Worm (Caenorhabditis elegans) whole organism, L1 larva: ENCODE measurements around the gene T14B4.19.

Experiments
- C04F5.9 ChIP-seq: sonication (generic microtip); optimal IDR thresholded peaks from 2 replicates; lab custom pipeline; 2016; ENCODE audit warnings: missing genetic modification characterization, missing compliant biosample characterization
- C16A3.4 ChIP-seq: fragments of 150-350 bp; optimal IDR thresholded peaks from 2 replicates; lab custom pipeline; 2014; ENCODE audit warnings: missing biosample characterization, missing genetic modification characterization
- C34B4.2 ChIP-seq: sonication (generic microtip); optimal IDR thresholded peaks from 2 replicates; lab custom pipeline; 2017; ENCODE audit warnings: mild to moderate bottlenecking, missing genetic modification characterization, missing compliant biosample characterization
- F16B12.6 ChIP-seq: fragments of 150-350 bp; optimal IDR thresholded peaks from 2 replicates; lab custom pipeline; 2014; ENCODE audit warnings: missing biosample characterization, missing genetic modification characterization
- aha-1 ChIP-seq: fragments of 150-350 bp; optimal IDR thresholded peaks from 2 replicates; lab custom pipeline; 2014; ENCODE audit warnings: missing biosample characterization, missing genetic modification characterization
- alr-1 ChIP-seq: fragments of 200-800 bp; sonication (Bioruptor generic); optimal IDR thresholded peaks from 2 replicates; lab custom pipeline; 2018; ENCODE audit warnings: borderline replicate concordance, mild to moderate bottlenecking, missing genetic modification characterization, missing compliant biosample characterization
- aly-2 ChIP-seq: fragments of 150-350 bp; optimal IDR thresholded peaks from 2 replicates; lab custom pipeline; 2014; ENCODE audit warnings: missing biosample characterization, missing genetic modification characterization
- ceh-8 ChIP-seq: fragments of 200-800 bp; sonication (Bioruptor generic); optimal IDR thresholded peaks from 2 replicates; lab custom pipeline; 2018; ENCODE audit warnings: mild to moderate bottlenecking, missing genetic modification characterization, moderate library complexity, missing compliant biosample characterization
- ceh-88 ChIP-seq: fragments of 200-800 bp; sonication (Bioruptor generic); IDR thresholded peaks from 2 replicates; pipeline ENCODE4 v1.3.6; 2022; ENCODE audit warnings: missing genetic modification characterization, missing compliant biosample characterization
- ces-1 ChIP-seq: fragments of 150-350 bp; optimal IDR thresholded peaks from 2 replicates; lab custom pipeline; 2014; ENCODE audit warnings: missing biosample characterization, missing genetic modification reagents, missing genetic modification characterization
- efl-1 ChIP-seq, 4 experiments: fragments of 150-350 bp; optimal IDR thresholded peaks in 3 of 4; peaks in 1 of 4; 1 replicate in 1 of 4; 2 replicates in 3 of 4; lab custom pipeline; 2014; ENCODE audit warnings: missing biosample characterization in 2 of 4, missing genetic modification characterization in 2 of 4, missing genetic modification reagents in 2 of 4
- egl-13 ChIP-seq: sonication (generic microtip); optimal IDR thresholded peaks from 2 replicates; lab custom pipeline; 2016; ENCODE audit warnings: missing genotype, missing genetic modification reagents, missing genetic modification characterization, missing compliant biosample characterization
- egl-27 ChIP-seq, 2 experiments: fragments of 150-350 bp in 1 of 2; sonication (generic microtip); optimal IDR thresholded peaks; 3 replicates each; lab custom pipeline; 2017 to 2018; ENCODE audit warnings: missing biosample characterization in 2 of 2, missing genetic modification characterization in 2 of 2, missing genetic modification reagents in 2 of 2
- elt-3 ChIP-seq, 6 experiments: fragments of 150-350 bp in 1 of 6; sonication (generic microtip); optimal IDR thresholded peaks; 2 replicates each; lab custom pipeline; 2017 to 2018; ENCODE audit warnings: missing biosample characterization in 6 of 6, missing genetic modification characterization in 6 of 6, inconsistent platforms in 1 of 6
- fkh-10 ChIP-seq: sonication (generic microtip); optimal IDR thresholded peaks from 2 replicates; lab custom pipeline; 2017; ENCODE audit warnings: missing biosample characterization, missing genetic modification reagents, missing genetic modification characterization
- fkh-4 ChIP-seq: sonication (generic microtip); optimal IDR thresholded peaks from 2 replicates; lab custom pipeline; 2016; ENCODE audit warnings: missing compliant biosample characterization, missing genetic modification characterization, borderline replicate concordance
- fkh-8 ChIP-seq: sonication (generic microtip); optimal IDR thresholded peaks from 2 replicates; lab custom pipeline; 2016; ENCODE audit warnings: mild to moderate bottlenecking, missing genetic modification characterization, missing compliant biosample characterization
- fos-1 ChIP-seq: fragments of 150-350 bp; optimal IDR thresholded peaks from 2 replicates; lab custom pipeline; 2014; ENCODE audit warnings: missing biosample characterization, missing genetic modification characterization
- grh-1 ChIP-seq: fragments of 200-800 bp; sonication (Bioruptor generic); IDR thresholded peaks from 2 replicates; pipeline ENCODE4 v1.3.6; 2022; ENCODE audit warnings: missing genetic modification reagents, missing genetic modification characterization, missing compliant biosample characterization
- irx-1 ChIP-seq: sonication (generic microtip); optimal IDR thresholded peaks from 2 replicates; lab custom pipeline; 2016; ENCODE audit warnings: missing genetic modification characterization, missing compliant biosample characterization
- isw-1 ChIP-seq: fragments of 200-800 bp; sonication (Bioruptor generic); IDR thresholded peaks from 2 replicates; pipeline ENCODE4 v1.3.6; 2022; ENCODE audit warnings: missing genetic modification characterization, missing compliant biosample characterization
- lin-13 ChIP-seq: fragments of 150-350 bp; optimal IDR thresholded peaks from 2 replicates; lab custom pipeline; 2014; ENCODE audit warnings: missing biosample characterization, missing genetic modification reagents, missing genetic modification characterization
- lin-14 ChIP-seq: fragments of 200-800 bp; sonication (Bioruptor generic); optimal IDR thresholded peaks from 2 replicates; lab custom pipeline; 2018; ENCODE audit warnings: mild to moderate bottlenecking, missing genetic modification characterization, moderate library complexity, missing compliant biosample characterization
- lin-35 ChIP-seq, 2 experiments: fragments of 150-350 bp; optimal IDR thresholded peaks; 2 replicates each; lab custom pipeline; 2014; ENCODE audit warnings: missing biosample characterization in 2 of 2, missing genetic modification characterization in 2 of 2, missing genetic modification reagents in 2 of 2
- mdl-1 ChIP-seq, 2 experiments: fragments of 150-350 bp; optimal IDR thresholded peaks; 2 replicates each; lab custom pipeline; 2014 to 2017; ENCODE audit warnings: missing biosample characterization in 2 of 2, missing genetic modification characterization in 2 of 2, inconsistent platforms in 1 of 2
- mef-2 ChIP-seq: fragments of 150-350 bp; optimal IDR thresholded peaks from 2 replicates; lab custom pipeline; 2014; ENCODE audit warnings: missing biosample characterization, missing genetic modification characterization
- mep-1 ChIP-seq: fragments of 150-350 bp; optimal IDR thresholded peaks from 2 replicates; lab custom pipeline; 2014; ENCODE audit warnings: missing biosample characterization, missing genetic modification characterization
- nhr-11 ChIP-seq: fragments of 150-350 bp; optimal IDR thresholded peaks from 2 replicates; lab custom pipeline; 2014; ENCODE audit warnings: missing biosample characterization, missing genetic modification characterization
- nhr-12 ChIP-seq: sonication (generic microtip); optimal IDR thresholded peaks from 2 replicates; lab custom pipeline; 2017; ENCODE audit warnings: missing biosample characterization, missing genetic modification characterization
- nhr-237 ChIP-seq: fragments of 150-350 bp; optimal IDR thresholded peaks from 2 replicates; lab custom pipeline; 2014; ENCODE audit warnings: missing biosample characterization, missing genetic modification characterization
- nhr-47 ChIP-seq: sonication (generic microtip); optimal IDR thresholded peaks from 2 replicates; lab custom pipeline; 2016; ENCODE audit warnings: mild to moderate bottlenecking, missing genetic modification characterization, moderate library complexity, missing compliant biosample characterization
- nhr-71 ChIP-seq: sonication (generic microtip); optimal IDR thresholded peaks from 2 replicates; lab custom pipeline; 2016; ENCODE audit warnings: mild to moderate bottlenecking, missing genetic modification characterization, moderate library complexity, missing compliant biosample characterization
- nhr-77 ChIP-seq: fragments of 150-350 bp; optimal IDR thresholded peaks from 2 replicates; lab custom pipeline; 2014; ENCODE audit warnings: missing biosample characterization, missing genetic modification characterization
- nhr-90 ChIP-seq: sonication (generic microtip); optimal IDR thresholded peaks from 2 replicates; lab custom pipeline; 2016; ENCODE audit warnings: mild to moderate bottlenecking, missing genetic modification characterization, missing compliant biosample characterization; ENCODE audit not compliant: poor library complexity
- pag-3 ChIP-seq: sonication (generic microtip); optimal IDR thresholded peaks from 2 replicates; lab custom pipeline; 2017; ENCODE audit warnings: missing genetic modification characterization, mild to moderate bottlenecking, missing compliant biosample characterization, antibody characterized with exemption, borderline replicate concordance; ENCODE audit not compliant: insufficient read depth
- pax-3 ChIP-seq: fragments of 200-800 bp; sonication (Bioruptor generic); optimal IDR thresholded peaks from 2 replicates; lab custom pipeline; 2018; ENCODE audit warnings: mild to moderate bottlenecking, missing genetic modification characterization, moderate library complexity, missing compliant biosample characterization
- rnt-1 ChIP-seq: sonication (generic microtip); optimal IDR thresholded peaks from 2 replicates; lab custom pipeline; 2016; ENCODE audit warnings: mild to moderate bottlenecking, missing genetic modification characterization, moderate library complexity, missing compliant biosample characterization
- skn-1 ChIP-seq: fragments of 150-350 bp; optimal IDR thresholded peaks from 2 replicates; lab custom pipeline; 2014; ENCODE audit warnings: missing biosample characterization, missing genetic modification characterization
- snpc-4 ChIP-seq: fragments of 150-350 bp; optimal IDR thresholded peaks from 2 replicates; lab custom pipeline; 2014; ENCODE audit warnings: missing biosample characterization, missing genetic modification characterization
- snu-23 ChIP-seq: sonication (generic microtip); optimal IDR thresholded peaks from 2 replicates; lab custom pipeline; 2016; ENCODE audit warnings: missing genetic modification characterization, missing compliant biosample characterization
- sptf-1 ChIP-seq: fragments of 150-350 bp; optimal IDR thresholded peaks from 2 replicates; lab custom pipeline; 2014; ENCODE audit warnings: missing biosample characterization, missing genetic modification characterization
- swsn-7 ChIP-seq: sonication (generic microtip); optimal IDR thresholded peaks from 2 replicates; lab custom pipeline; 2016; ENCODE audit warnings: missing genetic modification characterization, missing compliant biosample characterization
- tlp-1 ChIP-seq: fragments of 150-350 bp; optimal IDR thresholded peaks from 2 replicates; lab custom pipeline; 2014; ENCODE audit warnings: missing biosample characterization, missing genetic modification characterization
- unc-130 ChIP-seq: fragments of 150-350 bp; optimal IDR thresholded peaks from 2 replicates; lab custom pipeline; 2017; ENCODE audit warnings: missing biosample characterization, missing genetic modification characterization, inconsistent platforms
- unc-62 ChIP-seq: fragments of 150-350 bp; optimal IDR thresholded peaks from 2 replicates; lab custom pipeline; 2014; ENCODE audit warnings: missing biosample characterization, missing genetic modification reagents, missing genetic modification characterization
- unc-86 ChIP-seq: sonication (generic microtip); optimal IDR thresholded peaks from 2 replicates; lab custom pipeline; 2016; ENCODE audit warnings: missing genetic modification characterization, missing compliant biosample characterization
- unc-98 ChIP-seq: fragments of 200-800 bp; sonication (Bioruptor generic); IDR thresholded peaks from 2 replicates; pipeline ENCODE4 v1.3.6; 2022; ENCODE audit warnings: missing genetic modification characterization, missing compliant biosample characterization
- vab-15 ChIP-seq: sonication (generic microtip); optimal IDR thresholded peaks from 2 replicates; lab custom pipeline; 2017; ENCODE audit warnings: missing genotype, mild to moderate bottlenecking, missing genetic modification characterization, missing compliant biosample characterization
- xbp-1 ChIP-seq: sonication (generic microtip); optimal IDR thresholded peaks from 2 replicates; lab custom pipeline; 2016; ENCODE audit warnings: missing genetic modification characterization, missing compliant biosample characterization
- zag-1 ChIP-seq: fragments of 150-350 bp; optimal IDR thresholded peaks from 2 replicates; lab custom pipeline; 2014; ENCODE audit warnings: missing biosample characterization, missing genetic modification characterization
- zip-4 ChIP-seq: fragments of 200-800 bp; sonication (Bioruptor generic); optimal IDR thresholded peaks from 2 replicates; lab custom pipeline; 2018; ENCODE audit warnings: mild to moderate bottlenecking, missing genetic modification characterization, moderate library complexity, missing compliant biosample characterization
- ztf-11 ChIP-seq, 2 experiments: sonication (generic microtip); optimal IDR thresholded peaks; 2 replicates each; lab custom pipeline; 2016 to 2017; ENCODE audit warnings: missing genetic modification characterization in 2 of 2, missing biosample characterization in 1 of 2, missing compliant biosample characterization in 1 of 2
- ztf-4 ChIP-seq: fragments of 150-350 bp; optimal IDR thresholded peaks from 2 replicates; lab custom pipeline; 2014; ENCODE audit warnings: missing biosample characterization, missing genetic modification characterization

Gene T14B4.19

ce11 chrII:6734674-6735073, 21.9 kb upstream of the T14B4.19 start, which contains the start of gene T14B4.3 (continued):
- no peak for TF ChIP-seq unc-98 (GFP tag; lab: Robert Waterston, UW)
- no peak for TF ChIP-seq pag-3
- peak; percentile 28 for TF ChIP-seq nhr-77
- peak in 1 of 2 experiments; percentile 67 for TF ChIP-seq ztf-11 (tag; optimal IDR thresholded peaks at IDR 0.05; lab: Kevin White, UChicago)
- TF ChIP-seq lin-13: peak; percentile 59
- no peak for TF ChIP-seq mef-2
- no peak for TF ChIP-seq alr-1 (tag; lab: Kevin White, UChicago)
- TF ChIP-seq skn-1 (tag; lab: Kevin White, UChicago): peak; percentile 43
- no peak for TF ChIP-seq unc-62 (GFP tag; lab: Kevin White, UChicago)
- peak; percentile 75 to 82 for TF ChIP-seq efl-1 (optimal IDR thresholded peaks at IDR 0.05; lab: Kevin White, UChicago)
- TF ChIP-seq efl-1 (GFP tag; optimal IDR thresholded peaks at IDR 0.05 in 1 of 2; lab: Kevin White, UChicago): peak; percentile 57 to 96
- peak; percentile 32 for TF ChIP-seq isw-1 (GFP tag; lab: Robert Waterston, UW)
- TF ChIP-seq nhr-47 (tag; lab: Kevin White, UChicago): peak; percentile 61
- TF ChIP-seq zag-1 (tag; lab: Kevin White, UChicago): no peak
- peak; percentile 56 for TF ChIP-seq fkh-8 (tag; lab: Kevin White, UChicago)
- peak; percentile 57 for TF ChIP-seq mep-1
- no peak for TF ChIP-seq ztf-4
- no peak for TF ChIP-seq tlp-1 (tag; lab: Kevin White, UChicago)
- no peak for TF ChIP-seq ceh-8 (GFP tag; lab: Kevin White, UChicago)
- no peak for TF ChIP-seq egl-27 (tag; optimal IDR thresholded peaks at IDR 0.05; lab: Kevin White, UChicago)
- TF ChIP-seq nhr-12: no peak
- no peak for TF ChIP-seq egl-13 (tag; lab: Kevin White, UChicago)
- no peak for TF ChIP-seq fos-1 (tag; lab: Kevin White, UChicago)
- TF ChIP-seq grh-1: no peak
- peak; percentile 14 for TF ChIP-seq unc-86
- no peak for TF ChIP-seq unc-130 (tag; lab: Kevin White, UChicago)
- peak; percentile 52 for TF ChIP-seq pax-3 (tag; lab: Kevin White, UChicago)
- peak; percentile 88 for TF ChIP-seq rnt-1 (tag; lab: Kevin White, UChicago)
- no peak for TF ChIP-seq ces-1 (GFP tag; lab: Kevin White, UChicago)
- TF ChIP-seq xbp-1 (tag; lab: Kevin White, UChicago): peak; percentile 50
- TF ChIP-seq vab-15 (tag; lab: Kevin White, UChicago): peak; percentile 20
- no peak for TF ChIP-seq irx-1 (tag; lab: Kevin White, UChicago)
- peak in 1 of 2 experiments; percentile 35 for TF ChIP-seq mdl-1 (tag; optimal IDR thresholded peaks at IDR 0.05; lab: Kevin White, UChicago)
- peak; percentile 75 for TF ChIP-seq lin-14 (GFP tag; lab: Kevin White, UChicago)
- no peak for TF ChIP-seq nhr-11 (tag; lab: Kevin White, UChicago)
- TF ChIP-seq nhr-237: peak; percentile 6
- TF ChIP-seq snu-23 (GFP tag; lab: Kevin White, UChicago): peak; percentile 60
- no peak for TF ChIP-seq sptf-1 (tag; lab: Kevin White, UChicago)
- TF ChIP-seq zip-4 (GFP tag; lab: Kevin White, UChicago): no peak
- no peak for TF ChIP-seq fkh-4 (tag; lab: Kevin White, UChicago)
- TF ChIP-seq nhr-90: peak; percentile 59
- TF ChIP-seq ceh-88 (GFP tag; lab: Robert Waterston, UW): 0 out of 2 replicates have a peak, but pooled peaks have one; percentile 45
- TF ChIP-seq aly-2 (tag; lab: Kevin White, UChicago): no peak
- no peak for TF ChIP-seq snpc-4
- no peak for TF ChIP-seq fkh-10 (GFP tag; lab: Kevin White, UChicago)
- TF ChIP-seq aha-1 (tag; lab: Kevin White, UChicago): no peak
- TF ChIP-seq C34B4.2: no peak
- peak; percentile 4 for TF ChIP-seq C04F5.9 (tag; lab: Kevin White, UChicago)
- peak; percentile 45 for TF ChIP-seq swsn-7 (tag; lab: Kevin White, UChicago)
- TF ChIP-seq C16A3.4 (tag; lab: Kevin White, UChicago): peak; percentile 83
- TF ChIP-seq lin-35 (GFP tag; optimal IDR thresholded peaks at IDR 0.05; lab: Kevin White, UChicago): peak; percentile 57 to 85
- TF ChIP-seq F16B12.6: peak; percentile 46
- TF ChIP-seq elt-3 (tag; optimal IDR thresholded peaks at IDR 0.05; lab: Kevin White, UChicago): peak in 1 of 6 experiments; percentile 47
- peak; percentile 73 for TF ChIP-seq nhr-71 (tag; lab: Kevin White, UChicago)
